Fruit fly (Drosophila melanogaster) whole organism, adult: ENCODE results near the gene CLS.

Source experiments
- CG12768 ChIP-seq: fragments of 200-800 bp; sonication (Bioruptor generic); optimal IDR thresholded peaks from 2 replicates; lab custom pipeline; 2017; ENCODE audit warnings: missing biosample characterization, missing genetic modification characterization, mild to moderate bottlenecking, moderate library complexity, missing genetic modification reagents
- CG5204 ChIP-seq: fragments of 200-800 bp; sonication (Bioruptor generic); optimal IDR thresholded peaks from 2 replicates; lab custom pipeline; 2016; ENCODE audit warnings: missing biosample characterization, missing genetic modification characterization
- CG7045 ChIP-seq: fragments of 200-800 bp; sonication (Bioruptor generic); optimal IDR thresholded peaks from 2 replicates; lab custom pipeline; 2017; ENCODE audit warnings: missing biosample characterization, mild to moderate bottlenecking, missing genetic modification characterization
- CG7101 ChIP-seq: fragments of 200-800 bp; sonication (Bioruptor generic); optimal IDR thresholded peaks from 2 replicates; lab custom pipeline; 2018; ENCODE audit warnings: missing biosample characterization, mild to moderate bottlenecking, missing genetic modification characterization, moderate library complexity
- Crg-1 ChIP-seq: fragments of 200-800 bp; sonication (Bioruptor generic); optimal IDR thresholded peaks from 2 replicates; lab custom pipeline; 2016; ENCODE audit warnings: missing biosample characterization, missing genetic modification characterization
- Mnt ChIP-seq: fragments of 200-800 bp; sonication (Bioruptor generic); optimal IDR thresholded peaks from 2 replicates; lab custom pipeline; 2016; ENCODE audit warnings: missing biosample characterization, mild to moderate bottlenecking, missing genetic modification characterization
- bab1 ChIP-seq: fragments of 200-800 bp; sonication (Bioruptor generic); optimal IDR thresholded peaks from 3 replicates; lab custom pipeline; 2019; ENCODE audit warnings: missing biosample characterization, mild to moderate bottlenecking, missing genetic modification characterization, moderate library complexity
- cnc ChIP-seq, 2 experiments: fragments of >200 bp; optimal IDR thresholded peaks; 2 replicates each; lab custom pipeline; 2017
- kay ChIP-seq: fragments of 200-800 bp; sonication (Bioruptor generic); peaks from one replicate; lab custom pipeline; 2016; ENCODE audit warnings: missing biosample characterization, missing genetic modification characterization, borderline replicate concordance
- ovo ChIP-seq: fragments of 200-800 bp; sonication (Bioruptor generic); optimal IDR thresholded peaks from 2 replicates; lab custom pipeline; 2016; ENCODE audit warnings: missing biosample characterization, missing genetic modification characterization
- pad ChIP-seq: fragments of 200-800 bp; sonication (Bioruptor generic); optimal IDR thresholded peaks from 3 replicates; lab custom pipeline; 2017; ENCODE audit warnings: missing biosample characterization, missing genetic modification characterization, mild to moderate bottlenecking, moderate library complexity, missing genetic modification reagents
- tj ChIP-seq: fragments of 200-800 bp; sonication (Bioruptor generic); optimal IDR thresholded peaks from 3 replicates; lab custom pipeline; 2017; ENCODE audit warnings: missing biosample characterization, mild to moderate bottlenecking, missing genetic modification characterization, moderate library complexity

dm6 chr3R:25720024-25720574 is 32.9 kb upstream of the CLS start:
- TF ChIP-seq tj (GFP tag; lab: Kevin White, UChicago) (no peak), CG12768 (no peak), ovo (GFP tag; lab: Kevin White, UChicago) (no peak), Crg-1 (GFP tag; lab: Kevin White, UChicago) (no peak), bab1 (no peak), CG7101 (no peak), cnc (optimal IDR thresholded peaks at IDR 0.05; lab: Kevin White, UChicago) (no peak), pad (GFP tag; lab: Kevin White, UChicago) (no peak), kay (no peak), CG7045 (GFP tag; lab: Kevin White, UChicago) (no peak), CG5204 (GFP tag; lab: Kevin White, UChicago) (no peak), Mnt (GFP tag; lab: Kevin White, UChicago) (no peak)
